Fruit fly (Drosophila melanogaster): Measurements from ENCODE around the gene CG43816.

The CG43816 gene

dm6 chr2L:16003541-16003940, 584 bp upstream of the CG43816 start, which contains the start of gene CG34167:
CG34167 (minus strand) TSS chr2L:16003641.
- TF ChIP-seq Awh (GFP tag; IDR thresholded peaks at IDR 0.05) (no peak), nom (GFP tag; optimal IDR thresholded peaks at IDR 0.05) (no peak), Sox100B (GFP tag; optimal IDR thresholded peaks at IDR 0.05) (no peak), Dfd (GFP tag; optimal IDR thresholded peaks at IDR 0.05) (no peak), Tbp (GFP tag; optimal IDR thresholded peaks at IDR 0.05) (no peak), ato (GFP tag; IDR thresholded peaks at IDR 0.05; ENCODE audit: partially characterized antibody) (no peak), YL-1 (GFP tag; optimal IDR thresholded peaks at IDR 0.05) (no peak), gfzf (GFP tag; optimal IDR thresholded peaks at IDR 0.05) (no peak), CG6683 (GFP tag; optimal IDR thresholded peaks at IDR 0.05) (no peak), CG13624 (GFP tag; optimal IDR thresholded peaks at IDR 0.05) (no peak), CG2875 (GFP tag; optimal IDR thresholded peaks at IDR 0.05) (no peak), hth (optimal IDR thresholded peaks at IDR 0.05) (no peak), ranshi (GFP tag; IDR thresholded peaks at IDR 0.05) (no peak), CG4424 (GFP tag; optimal IDR thresholded peaks at IDR 0.05) (no peak)

- TF ChIP-seq Drgx (GFP tag; IDR thresholded peaks at IDR 0.05) (no peak), vfl (GFP tag; optimal IDR thresholded peaks at IDR 0.05) (no peak), Dek (tag; optimal IDR thresholded peaks at IDR 0.05) (no peak), CG6765 (GFP tag; optimal IDR thresholded peaks at IDR 0.05) (no peak), CG5953 (GFP tag; IDR thresholded peaks at IDR 0.05) (no peak), HLH54F (GFP tag; optimal IDR thresholded peaks at IDR 0.05) (no peak), CG11456 (GFP tag; IDR thresholded peaks at IDR 0.05) (no peak), CG7556 (GFP tag; optimal IDR thresholded peaks at IDR 0.05) (no peak), Hand (GFP tag; optimal IDR thresholded peaks at IDR 0.05) (no peak), CG15011 (GFP tag; optimal IDR thresholded peaks at IDR 0.05) (no peak)
Measured at dm6 chr2L:16006179-16006578, 2.1 kb downstream of the CG43816 start, which contains the start of gene CG31820. CG31820 (minus strand) TSS chr2L:16006279.

dm6 chr2L:16026693-16027092, 22.6 kb downstream of the CG43816 start:
- TF ChIP-seq CG18262 (tag; optimal IDR thresholded peaks at IDR 0.05) = no peak
- peak; percentile 82 for TF ChIP-seq CTCF (GFP tag; optimal IDR thresholded peaks at IDR 0.05)

dm6 chr2L:16040255-16040654, 36.1 kb downstream of the CG43816 start:
- TF ChIP-seq dmrt99B (tag; optimal IDR thresholded peaks at IDR 0.05) (peak; percentile 25), phol (tag; optimal IDR thresholded peaks at IDR 0.05) (no peak), CG11504 (tag; optimal IDR thresholded peaks at IDR 0.05) (peak; percentile 8), esg (GFP tag; conservative IDR thresholded peaks at IDR 0.05) (0 out of 2 replicates have a peak, but pooled peaks have one; percentile 8), CG32767 (GFP tag; IDR thresholded peaks at IDR 0.05) (no peak), sens (GFP tag) (peak; percentile 82), Blimp-1 (GFP tag; optimal IDR thresholded peaks at IDR 0.05) (peak; percentile 17)

dm6 chr2L:16041727-16042126, 37.6 kb downstream of the CG43816 start, which contains the start of the genes BicC and CG45084:
BicC (plus strand) TSS chr2L:16042047.
CG45084 (plus strand) TSS chr2L:16042047.
- no peak for TF ChIP-seq CG17612 (GFP tag; IDR thresholded peaks at IDR 0.05)
- no peak for TF ChIP-seq CG7928 (GFP tag; optimal IDR thresholded peaks at IDR 0.05)
- TF ChIP-seq amos (GFP tag; IDR thresholded peaks at IDR 0.05; ENCODE audit: partially characterized antibody) = no peak
- no peak for TF ChIP-seq gsb (GFP tag; IDR thresholded peaks at IDR 0.05)
- peak; percentile 38 for TF ChIP-seq CG8388 (GFP tag; optimal IDR thresholded peaks at IDR 0.05)
- TF ChIP-seq en (GFP tag; optimal IDR thresholded peaks at IDR 0.05) = no peak
- TF ChIP-seq CG10979 (tag; optimal IDR thresholded peaks at IDR 0.05) = no peak
- no peak for TF ChIP-seq Ptx1 (GFP tag; IDR thresholded peaks at IDR 0.05)
- TF ChIP-seq CG33557 (GFP tag; optimal IDR thresholded peaks at IDR 0.05) = no peak
